Worm (Caenorhabditis elegans) whole organism, L1 larva: ENCODE data around the gene nhr-39.

Experiments used
- dpl-1 ChIP-seq, 3 experiments: fragments of 150-350 bp in 2 of 3; sonication (generic microtip) in 1 of 3; optimal IDR thresholded peaks; 2 replicates each; lab custom pipeline; 2014 to 2017; ENCODE audit warnings: missing biosample characterization in 3 of 3, missing genetic modification characterization in 3 of 3, missing genetic modification reagents in 3 of 3
- jun-1 ChIP-seq: fragments of 150-350 bp; optimal IDR thresholded peaks from 2 replicates; lab custom pipeline; 2014; ENCODE audit warnings: missing biosample characterization, missing genetic modification reagents, missing genetic modification characterization
- nhr-90 ChIP-seq: sonication (generic microtip); optimal IDR thresholded peaks from 2 replicates; lab custom pipeline; 2016; ENCODE audit warnings: mild to moderate bottlenecking, missing genetic modification characterization, missing compliant biosample characterization; ENCODE audit not compliant: poor library complexity
- snpc-4 ChIP-seq: fragments of 150-350 bp; optimal IDR thresholded peaks from 2 replicates; lab custom pipeline; 2014; ENCODE audit warnings: missing biosample characterization, missing genetic modification characterization

DNA sequence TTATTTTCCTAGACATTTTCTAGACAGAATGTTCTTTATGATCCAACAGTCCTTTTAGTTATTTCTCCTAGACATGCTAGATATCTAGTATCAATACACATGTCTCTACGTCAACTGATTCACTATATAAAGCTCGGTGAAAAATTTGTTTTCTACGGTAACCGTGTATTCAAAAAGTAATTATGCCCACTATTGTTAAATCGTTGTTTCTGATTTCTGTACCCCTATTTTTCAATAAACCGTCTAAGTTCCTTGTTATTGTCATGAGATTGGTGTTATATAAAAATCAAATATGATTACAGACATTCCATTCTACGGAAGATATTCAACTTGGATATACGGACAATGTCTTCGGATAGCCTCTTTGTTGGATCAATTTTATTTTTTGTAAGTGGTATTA is 49.8 kb downstream of the nhr-39 start, which contains the start of gene srx-46:
- TF ChIP-seq jun-1 (tag; lab: Kevin White, UChicago) (no peak), dpl-1 (GFP tag; optimal IDR thresholded peaks at IDR 0.05; lab: Kevin White, UChicago) (no peak), nhr-90 (no peak), snpc-4 (tag; lab: Kevin White, UChicago) (no peak)
